Worm (Caenorhabditis elegans) whole organism, young adult: ENCODE results near the gene pgl-3.

Experiments used
- B0336.3 ChIP-seq: fragments of 200-800 bp; sonication (Bioruptor generic); IDR thresholded peaks from 2 replicates; pipeline ENCODE4 v1.3.6; 2022; ENCODE audit warnings: missing genetic modification characterization, missing compliant biosample characterization
- C06A6.2 ChIP-seq: fragments of 200-800 bp; sonication (Bioruptor generic); conservative IDR thresholded peaks from 2 replicates; pipeline ENCODE4 v1.3.6; 2022; ENCODE audit warnings: missing genetic modification characterization, missing compliant biosample characterization
- D2030.7 ChIP-seq: fragments of 200-800 bp; sonication (Bioruptor generic); IDR thresholded peaks from 2 replicates; pipeline ENCODE4 v1.3.6; 2022; ENCODE audit warnings: missing genetic modification reagents, missing genetic modification characterization, missing compliant biosample characterization
- F10E7.11 ChIP-seq: sonication (generic microtip); optimal IDR thresholded peaks from 2 replicates; lab custom pipeline; 2017; ENCODE audit warnings: mild to moderate bottlenecking, missing genetic modification characterization, moderate library complexity, missing compliant biosample characterization
- F33H1.4 ChIP-seq: fragments of 200-800 bp; sonication (Bioruptor generic); IDR thresholded peaks from 2 replicates; pipeline ENCODE4 v1.3.6; 2022; ENCODE audit warnings: missing genetic modification reagents, missing genetic modification characterization, missing compliant biosample characterization
- F39B2.1 ChIP-seq: fragments of 200-800 bp; sonication (Bioruptor generic); IDR thresholded peaks from 2 replicates; pipeline ENCODE4 v1.3.6; 2022; ENCODE audit warnings: missing genetic modification reagents, missing genetic modification characterization, missing compliant biosample characterization
- F49E8.2 ChIP-seq: sonication (generic microtip); optimal IDR thresholded peaks from 3 replicates; lab custom pipeline; 2017; ENCODE audit warnings: missing genetic modification characterization, mild to moderate bottlenecking, missing compliant biosample characterization, antibody characterized with exemption, moderate library complexity; ENCODE audit not compliant: insufficient read depth
- F52B5.7 ChIP-seq: sonication (generic microtip); optimal IDR thresholded peaks from 2 replicates; lab custom pipeline; 2016; ENCODE audit warnings: mild to moderate bottlenecking, missing genetic modification characterization, missing compliant biosample characterization
- F57A8.1 ChIP-seq: fragments of 200-800 bp; sonication (Bioruptor generic); optimal IDR thresholded peaks from 2 replicates; lab custom pipeline; 2018; ENCODE audit warnings: mild to moderate bottlenecking, missing genetic modification characterization, moderate library complexity, missing compliant biosample characterization
- K11D2.4 ChIP-seq: fragments of 200-800 bp; sonication (Bioruptor generic); IDR thresholded peaks from 2 replicates; pipeline ENCODE4 v1.3.6; 2022; ENCODE audit warnings: missing genetic modification reagents, missing genetic modification characterization, missing compliant biosample characterization
- T07F8.4 ChIP-seq: sonication (generic microtip); optimal IDR thresholded peaks from 2 replicates; lab custom pipeline; 2016; ENCODE audit warnings: mild to moderate bottlenecking, missing genetic modification characterization, moderate library complexity, missing compliant biosample characterization
- T26A5.8 ChIP-seq: sonication (generic microtip); optimal IDR thresholded peaks from 2 replicates; lab custom pipeline; 2016; ENCODE audit warnings: missing genetic modification characterization, missing compliant biosample characterization
- Y53F4B.3 ChIP-seq: fragments of 200-800 bp; sonication (Bioruptor generic); IDR thresholded peaks from 2 replicates; pipeline ENCODE4 v1.3.6; 2022; ENCODE audit warnings: missing genetic modification reagents, missing genetic modification characterization, missing compliant biosample characterization
- Y56A3A.18 ChIP-seq: fragments of 200-800 bp; sonication (Bioruptor generic); IDR thresholded peaks from 2 replicates; pipeline ENCODE4 v1.3.6; 2022; ENCODE audit warnings: missing genetic modification reagents, missing genetic modification characterization, missing compliant biosample characterization
- ama-1 ChIP-seq, 3 experiments: fragments of 150-350 bp in 1 of 3; sonication (generic microtip) in 2 of 3; optimal IDR thresholded peaks; 2 replicates each; lab custom pipeline; 2014 to 2018; ENCODE audit warnings: missing biosample characterization in 2 of 3, missing genetic modification characterization in 2 of 3, missing genetic modification reagents in 2 of 3
- aptf-2 ChIP-seq: fragments of 200-800 bp; sonication (Bioruptor generic); conservative IDR thresholded peaks from 2 replicates; pipeline ENCODE4 v1.3.6; 2022; ENCODE audit warnings: missing genetic modification reagents, missing genetic modification characterization, missing compliant biosample characterization
- attf-6 ChIP-seq: fragments of 200-800 bp; sonication (Bioruptor generic); IDR thresholded peaks from 2 replicates; pipeline ENCODE4 v1.3.6; 2022; ENCODE audit warnings: missing genetic modification reagents, missing genetic modification characterization, missing compliant biosample characterization
- bed-1 ChIP-seq: fragments of 200-800 bp; sonication (Bioruptor generic); IDR thresholded peaks from 2 replicates; pipeline ENCODE4 v1.3.6; 2022; ENCODE audit warnings: missing genetic modification reagents, missing genetic modification characterization, missing compliant biosample characterization
- ceh-40 ChIP-seq: fragments of 200-800 bp; sonication (Bioruptor generic); IDR thresholded peaks from 2 replicates; pipeline ENCODE4 v1.3.6; 2022; ENCODE audit warnings: missing genetic modification characterization, missing compliant biosample characterization
- ceh-79 ChIP-seq: sonication (generic microtip); optimal IDR thresholded peaks from 2 replicates; lab custom pipeline; 2017; ENCODE audit warnings: mild to moderate bottlenecking, missing genetic modification characterization, missing compliant biosample characterization
- ceh-91 ChIP-seq: fragments of 200-800 bp; sonication (Bioruptor generic); IDR thresholded peaks from 2 replicates; pipeline ENCODE4 v1.3.6; 2022; ENCODE audit warnings: missing genetic modification reagents, missing genetic modification characterization, missing compliant biosample characterization
- dpl-1 ChIP-seq: fragments of 150-350 bp; optimal IDR thresholded peaks from 2 replicates; lab custom pipeline; 2014; ENCODE audit warnings: missing biosample characterization, missing genetic modification reagents, missing genetic modification characterization
- egl-44 ChIP-seq: fragments of 200-800 bp; sonication (Bioruptor generic); IDR thresholded peaks from 2 replicates; pipeline ENCODE4 v1.3.6; 2022; ENCODE audit warnings: missing genetic modification reagents, missing genetic modification characterization, missing compliant biosample characterization
- egrh-3 ChIP-seq: fragments of 200-800 bp; sonication (Bioruptor generic); IDR thresholded peaks from 2 replicates; pipeline ENCODE4 v1.3.6; 2022; ENCODE audit warnings: missing genetic modification reagents, missing genetic modification characterization, missing compliant biosample characterization
- ekl-4 ChIP-seq: fragments of 200-800 bp; sonication (Bioruptor generic); IDR thresholded peaks from 2 replicates; pipeline ENCODE4 v1.3.6; 2022; ENCODE audit warnings: missing genetic modification reagents, missing genetic modification characterization, missing compliant biosample characterization
- gei-17 ChIP-seq: fragments of 200-800 bp; sonication (Bioruptor generic); optimal IDR thresholded peaks from 2 replicates; lab custom pipeline; 2018; ENCODE audit warnings: mild to moderate bottlenecking, missing genetic modification characterization, missing compliant biosample characterization
- him-1 ChIP-seq: sonication (generic microtip); optimal IDR thresholded peaks from 2 replicates; lab custom pipeline; 2016; ENCODE audit warnings: missing genotype, missing genetic modification reagents, missing genetic modification characterization, missing compliant biosample characterization
- hlh-26 ChIP-seq: fragments of 200-800 bp; sonication (Bioruptor generic); conservative IDR thresholded peaks from 2 replicates; pipeline ENCODE4 v1.3.6; 2022; ENCODE audit warnings: missing genetic modification reagents, missing genetic modification characterization, missing compliant biosample characterization
- hmg-20 ChIP-seq: fragments of 200-800 bp; sonication (Bioruptor generic); IDR thresholded peaks from 2 replicates; pipeline ENCODE4 v1.3.6; 2022; ENCODE audit warnings: missing genetic modification reagents, missing genetic modification characterization, missing compliant biosample characterization
- hrde-1 ChIP-seq: sonication (generic microtip); optimal IDR thresholded peaks from 2 replicates; lab custom pipeline; 2016; ENCODE audit warnings: missing genetic modification characterization, mild to moderate bottlenecking, missing compliant biosample characterization, moderate library complexity, missing genotype, missing genetic modification reagents, borderline replicate concordance
- lir-1 ChIP-seq: fragments of 200-800 bp; sonication (Bioruptor generic); conservative IDR thresholded peaks from 2 replicates; pipeline ENCODE4 v1.3.6; 2022; ENCODE audit warnings: missing genetic modification reagents, missing genetic modification characterization, missing compliant biosample characterization
- mel-28 ChIP-seq: sonication (generic microtip); optimal IDR thresholded peaks from 2 replicates; lab custom pipeline; 2016; ENCODE audit warnings: borderline replicate concordance, mild to moderate bottlenecking, missing genetic modification characterization, missing compliant biosample characterization
- mxl-1 ChIP-seq: sonication (generic microtip); optimal IDR thresholded peaks from 2 replicates; lab custom pipeline; 2016; ENCODE audit warnings: missing genetic modification characterization, missing compliant biosample characterization
- nfya-2 ChIP-seq: fragments of 200-800 bp; sonication (Bioruptor generic); IDR thresholded peaks from 2 replicates; pipeline ENCODE4 v1.3.6; 2022; ENCODE audit warnings: missing genetic modification reagents, missing genetic modification characterization, missing compliant biosample characterization
- nfyb-1 ChIP-seq: fragments of 200-800 bp; sonication (Bioruptor generic); IDR thresholded peaks from 2 replicates; pipeline ENCODE4 v1.3.6; 2022; ENCODE audit warnings: missing genetic modification reagents, missing genetic modification characterization, missing compliant biosample characterization
- nhr-179 ChIP-seq: sonication (generic microtip); optimal IDR thresholded peaks from 2 replicates; lab custom pipeline; 2016; ENCODE audit warnings: mild to moderate bottlenecking, missing genetic modification characterization, missing compliant biosample characterization
- pha-4 ChIP-seq: fragments of 150-350 bp; sonication (generic microtip); optimal IDR thresholded peaks from 2 replicates; lab custom pipeline; 2014; ENCODE audit warnings: missing biosample characterization, missing genetic modification reagents, missing genetic modification characterization
- rec-8 ChIP-seq, 2 experiments: sonication (generic microtip); optimal IDR thresholded peaks; 2 replicates each; lab custom pipeline; 2016; ENCODE audit warnings: mild to moderate bottlenecking in 2 of 2, missing genetic modification characterization in 2 of 2, missing genetic modification reagents in 2 of 2, missing genotype in 2 of 2, missing biosample characterization in 1 of 2, missing compliant biosample characterization in 1 of 2, moderate library complexity in 1 of 2
- somi-1 ChIP-seq: fragments of 200-800 bp; sonication (Bioruptor generic); optimal IDR thresholded peaks from 2 replicates; lab custom pipeline; 2018; ENCODE audit warnings: mild to moderate bottlenecking, missing genetic modification characterization, missing compliant biosample characterization
- sptf-2 ChIP-seq: fragments of 200-800 bp; sonication (Bioruptor generic); optimal IDR thresholded peaks from 2 replicates; lab custom pipeline; 2018; ENCODE audit warnings: mild to moderate bottlenecking, missing genetic modification characterization, missing compliant biosample characterization
- tlf-1 ChIP-seq: fragments of 200-800 bp; sonication (Bioruptor generic); optimal IDR thresholded peaks from 2 replicates; lab custom pipeline; 2018; ENCODE audit warnings: mild to moderate bottlenecking, missing genetic modification characterization, missing compliant biosample characterization
- xnd-1 ChIP-seq: sonication (generic microtip); optimal IDR thresholded peaks from 2 replicates; lab custom pipeline; 2016; ENCODE audit warnings: missing genotype, missing genetic modification reagents, missing genetic modification characterization, missing compliant biosample characterization
- zfh-2 ChIP-seq: fragments of 200-800 bp; sonication (Bioruptor generic); conservative IDR thresholded peaks from 2 replicates; pipeline ENCODE4 v1.3.6; 2022; ENCODE audit warnings: missing genetic modification reagents, missing genetic modification characterization, missing compliant biosample characterization
- zim-3 ChIP-seq: sonication (generic microtip); optimal IDR thresholded peaks from 2 replicates; lab custom pipeline; 2017; ENCODE audit warnings: mild to moderate bottlenecking, missing genetic modification characterization, moderate library complexity, missing compliant biosample characterization
- ztf-22 ChIP-seq: fragments of 200-800 bp; sonication (Bioruptor generic); optimal IDR thresholded peaks from 2 replicates; lab custom pipeline; 2018; ENCODE audit warnings: mild to moderate bottlenecking, missing genetic modification characterization, moderate library complexity, missing compliant biosample characterization
- ztf-25 ChIP-seq: fragments of 200-800 bp; sonication (Bioruptor generic); IDR thresholded peaks from 2 replicates; pipeline ENCODE4 v1.3.6; 2022; ENCODE audit warnings: missing genetic modification reagents, missing genetic modification characterization, missing compliant biosample characterization
- ztf-28 ChIP-seq: fragments of 200-800 bp; sonication (Bioruptor generic); IDR thresholded peaks from 2 replicates; pipeline ENCODE4 v1.3.6; 2022; ENCODE audit warnings: missing genetic modification reagents, missing genetic modification characterization, missing compliant biosample characterization

Gene pgl-3

DNA sequence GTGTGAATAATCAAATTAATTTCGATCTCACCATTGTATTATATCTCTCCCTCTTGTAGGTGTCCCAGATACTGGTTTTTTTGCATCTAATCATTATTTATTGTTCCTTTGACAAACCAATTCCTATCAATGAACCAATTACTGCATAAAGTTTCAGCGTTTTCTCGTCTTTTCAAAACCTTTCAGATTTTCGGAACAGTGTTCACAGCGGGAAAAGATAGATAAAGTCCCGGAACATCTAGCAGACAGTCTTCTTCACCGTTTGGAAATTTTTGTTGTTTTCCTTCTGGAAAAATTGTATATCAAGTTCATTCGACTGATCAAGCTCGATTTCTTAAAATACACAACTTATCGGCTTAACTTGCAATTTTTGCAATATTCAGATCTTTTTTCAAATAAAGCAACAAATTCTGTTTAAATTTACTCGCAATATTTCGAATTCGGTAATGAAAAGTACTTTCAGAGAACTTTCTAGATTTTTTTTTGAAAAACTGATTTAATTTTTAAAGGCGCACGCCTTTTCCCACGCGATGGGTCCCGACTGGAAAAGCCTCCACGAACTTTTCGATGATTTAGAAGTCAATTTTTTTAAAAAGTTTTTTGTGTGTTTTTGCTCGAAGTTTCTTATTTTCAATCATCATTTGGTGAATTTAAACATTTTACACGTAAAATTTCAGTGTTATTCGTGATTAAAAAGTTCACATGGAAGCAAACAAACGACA, at the start of gene pgl-3 (continued):
- no peak for TF ChIP-seq egrh-3 (GFP tag; lab: Robert Waterston, UW)
- TF ChIP-seq F10E7.11 (tag; lab: Kevin White, UChicago) = no peak
- TF ChIP-seq ztf-28 = no peak
- TF ChIP-seq hrde-1 (tag; lab: Kevin White, UChicago) = peak; percentile 88
- no peak for TF ChIP-seq somi-1
- peak; percentile 48; the same call in 1 of the 2 replicates for TF ChIP-seq B0336.3 (GFP tag; lab: Robert Waterston, UW)
- TF ChIP-seq C06A6.2 (GFP tag; lab: Robert Waterston, UW) = no peak
- no peak for TF ChIP-seq zfh-2 (GFP tag; lab: Robert Waterston, UW)
- peak; percentile 46 for TF ChIP-seq him-1
- TF ChIP-seq T07F8.4 (tag; lab: Kevin White, UChicago) = no peak
- 0 out of 2 replicates have a peak, but pooled peaks have one; percentile 10 for TF ChIP-seq nfyb-1 (GFP tag; lab: Robert Waterston, UW)
- no peak for TF ChIP-seq ceh-79
- TF ChIP-seq ztf-25 (GFP tag; lab: Robert Waterston, UW) = no peak
- no peak for TF ChIP-seq hlh-26 (GFP tag; lab: Robert Waterston, UW)
- peak; percentile 42; the same call in 1 of the 2 replicates for TF ChIP-seq Y56A3A.18
- no peak for TF ChIP-seq ceh-40 (GFP tag; lab: Robert Waterston, UW)
- no peak for TF ChIP-seq gei-17 (GFP tag; lab: Kevin White, UChicago)
- peak; percentile 72 for TF ChIP-seq F33H1.4 (GFP tag; lab: Robert Waterston, UW)
- TF ChIP-seq F57A8.1 (GFP tag; lab: Kevin White, UChicago) = no peak
- TF ChIP-seq lir-1 (GFP tag; lab: Robert Waterston, UW) = no peak
- no peak for TF ChIP-seq hmg-20
- no peak for TF ChIP-seq pha-4 (tag; lab: Kevin White, UChicago)
- no peak for TF ChIP-seq mxl-1 (tag; lab: Kevin White, UChicago)
- peak; percentile 45; the same call in 1 of the 2 replicates for TF ChIP-seq ceh-91 (GFP tag; lab: Robert Waterston, UW)
- TF ChIP-seq F52B5.7 (tag; lab: Kevin White, UChicago) = no peak
- TF ChIP-seq F39B2.1 (GFP tag; lab: Robert Waterston, UW) = peak; percentile 73
- TF ChIP-seq aptf-2 (GFP tag; lab: Robert Waterston, UW) = no peak
- TF ChIP-seq Y53F4B.3 (GFP tag; lab: Robert Waterston, UW) = no peak
- TF ChIP-seq D2030.7 (GFP tag; lab: Robert Waterston, UW) = peak; percentile 77
- peak; percentile 22 for TF ChIP-seq dpl-1 (GFP tag; lab: Kevin White, UChicago)
- TF ChIP-seq zim-3 (tag; lab: Kevin White, UChicago) = no peak
- no peak for TF ChIP-seq ztf-22
- TF ChIP-seq ama-1 (optimal IDR thresholded peaks at IDR 0.05; lab: Kevin White, UChicago) = no peak
- TF ChIP-seq ama-1 (GFP tag; optimal IDR thresholded peaks at IDR 0.05; lab: Kevin White, UChicago) = no peak
- TF ChIP-seq xnd-1 = peak; percentile 42
- TF ChIP-seq rec-8 (tag; optimal IDR thresholded peaks at IDR 0.05; lab: Kevin White, UChicago) = no peak
- TF ChIP-seq nfya-2 (GFP tag; lab: Robert Waterston, UW) = no peak
- no peak for TF ChIP-seq sptf-2 (GFP tag; lab: Kevin White, UChicago)
- TF ChIP-seq bed-1 = no peak
- TF ChIP-seq attf-6 (GFP tag; lab: Robert Waterston, UW) = peak; percentile 61
- TF ChIP-seq ekl-4 = no peak
- peak; percentile 48 for TF ChIP-seq tlf-1 (GFP tag; lab: Kevin White, UChicago)
- no peak for TF ChIP-seq T26A5.8
- no peak for TF ChIP-seq nhr-179 (tag; lab: Kevin White, UChicago)
- peak; percentile 56 for TF ChIP-seq F49E8.2 (tag; lab: Kevin White, UChicago)
- no peak for TF ChIP-seq mel-28 (tag; lab: Kevin White, UChicago)
- 0 out of 2 replicates have a peak, but pooled peaks have one; percentile 54 for TF ChIP-seq egl-44 (GFP tag; lab: Robert Waterston, UW)
- no peak for TF ChIP-seq K11D2.4 (GFP tag; lab: Robert Waterston, UW)
